Worm (Caenorhabditis elegans) whole organism, early embryonic: ENCODE measurements around the gene egl-5.

Experiments used
- ama-1 ChIP-seq: fragments of 150-350 bp; optimal IDR thresholded peaks from 2 replicates; lab custom pipeline; 2014
- flt-1 ChIP-seq: fragments of 200-800 bp; sonication (Bioruptor generic); IDR thresholded peaks from 2 replicates; pipeline ENCODE4 v1.3.6; 2022; ENCODE audit warnings: missing genetic modification characterization, missing compliant biosample characterization
- hmbx-1 ChIP-seq: sonication (generic microtip); optimal IDR thresholded peaks from 2 replicates; lab custom pipeline; 2016; ENCODE audit warnings: mild to moderate bottlenecking, missing genetic modification characterization, missing compliant biosample characterization
- pes-1 ChIP-seq: fragments of 200-800 bp; sonication (Bioruptor generic); IDR thresholded peaks from 2 replicates; pipeline ENCODE4 v1.3.6; 2022; ENCODE audit warnings: missing genetic modification reagents, missing genetic modification characterization, missing compliant biosample characterization
- sea-1 ChIP-seq: fragments of 200-800 bp; sonication (Bioruptor generic); conservative IDR thresholded peaks from 2 replicates; pipeline ENCODE4 v1.3.6; 2022; ENCODE audit warnings: missing genetic modification characterization, missing compliant biosample characterization
- tbx-37 ChIP-seq: fragments of 200-800 bp; sonication (Bioruptor generic); conservative IDR thresholded peaks from 2 replicates; pipeline ENCODE4 v1.3.6; 2022; ENCODE audit warnings: missing genetic modification reagents, missing genetic modification characterization, missing compliant biosample characterization
- tra-4 ChIP-seq: sonication (generic microtip); optimal IDR thresholded peaks from 2 replicates; lab custom pipeline; 2017; ENCODE audit warnings: missing genetic modification characterization, missing compliant biosample characterization

- TF ChIP-seq ama-1 (lab: Kevin White, UChicago) (no peak), flt-1 (GFP tag; lab: Robert Waterston, UW) (no peak), tra-4 (tag; lab: Kevin White, UChicago) (no peak), sea-1 (GFP tag; lab: Robert Waterston, UW) (no peak), tbx-37 (no peak), hmbx-1 (tag; lab: Kevin White, UChicago) (no peak), pes-1 (GFP tag; lab: Robert Waterston, UW) (no peak)
Measured at ce11 chrIII:7815571-7816348, 1.6 kb downstream of the egl-5 start.
